Worm (Caenorhabditis elegans): Measurements from ENCODE around the gene mua-6.

ce11 chrX:16250679-16251078 is 14.8 kb downstream of the mua-6 start, which contains the start of gene W10G6.6:
- TF ChIP-seq skn-1 (tag; optimal IDR thresholded peaks at IDR 0.05) (no peak), pha-4 (GFP tag; IDR thresholded peaks at IDR 0.05) (no peak), pha-4 (tag; optimal IDR thresholded peaks at IDR 0.05) (no peak), ZK337.2 (GFP tag; IDR thresholded peaks at IDR 0.05) (no peak), ama-1 (optimal IDR thresholded peaks at IDR 0.05) (no peak)
